Worm (Caenorhabditis elegans): Measurements from ENCODE around the gene bcas-2.
A peak's percentile ranks its signal among the peaks of the same experiment; 100 is the strongest.

Gene bcas-2

ce11 chrIII:6215476-6215875 is 30.2 kb downstream of the bcas-2 start, which contains the start of gene C23G10.11:
TSS of gene C23G10.11 (minus strand) at chrIII:6215576.
- TF ChIP-seq dao-5 (tag; optimal IDR thresholded peaks at IDR 0.05) (no peak), him-1 (tag; optimal IDR thresholded peaks at IDR 0.05) (no peak), W03F9.2 (tag; optimal IDR thresholded peaks at IDR 0.05) (no peak)

ce11 chrIII:6213915-6214314 is 31.7 kb downstream of the bcas-2 start, which contains the start of gene C23G10.10:
TSS of gene C23G10.10 (minus strand) at chrIII:6214015.
- TF ChIP-seq dao-5 (tag; optimal IDR thresholded peaks at IDR 0.05) (no peak), him-1 (tag; optimal IDR thresholded peaks at IDR 0.05) (no peak), W03F9.2 (tag; optimal IDR thresholded peaks at IDR 0.05) (no peak)

ce11 chrIII:6210215-6210822 is 35.3 kb downstream of the bcas-2 start:
- no peak for TF ChIP-seq W03F9.2 (tag; optimal IDR thresholded peaks at IDR 0.05)
- no peak for TF ChIP-seq dao-5 (tag; optimal IDR thresholded peaks at IDR 0.05)
- TF ChIP-seq him-1 (tag; optimal IDR thresholded peaks at IDR 0.05) = no peak

ce11 chrIII:6208984-6209383 is 36.6 kb downstream of the bcas-2 start, which contains the start of gene C23G10.1:
TSS of gene C23G10.1 (plus strand) at chrIII:6209284.
- no peak for TF ChIP-seq him-1 (tag; optimal IDR thresholded peaks at IDR 0.05)
- no peak for TF ChIP-seq dao-5 (tag; optimal IDR thresholded peaks at IDR 0.05)

ce11 chrIII:6207881-6208280 is 37.7 kb downstream of the bcas-2 start, which contains the start of gene C23G10.2:
TSS of gene C23G10.2 (plus strand) at chrIII:6208064.
- TF ChIP-seq him-1 (tag; optimal IDR thresholded peaks at IDR 0.05) = no peak
- TF ChIP-seq dao-5 (tag; optimal IDR thresholded peaks at IDR 0.05) = no peak
- no peak for TF ChIP-seq W03F9.2 (tag; optimal IDR thresholded peaks at IDR 0.05)

ce11 chrIII:6207046-6207445 is 38.6 kb downstream of the bcas-2 start:
- no peak for TF ChIP-seq dao-5 (tag; optimal IDR thresholded peaks at IDR 0.05)
- TF ChIP-seq him-1 (tag; optimal IDR thresholded peaks at IDR 0.05) = no peak
- TF ChIP-seq W03F9.2 (tag; optimal IDR thresholded peaks at IDR 0.05) = no peak

ce11 chrIII:6206161-6206853 is 39.3 kb downstream of the bcas-2 start, which contains the start of the genes sna-3 and rps-3:
TSS of gene sna-3 (minus strand) at chrIII:6206211.
TSS of gene rps-3 (plus strand) at chrIII:6206803.
- TF ChIP-seq dao-5 (tag; optimal IDR thresholded peaks at IDR 0.05) (no peak), him-1 (tag; optimal IDR thresholded peaks at IDR 0.05) (no peak), W03F9.2 (tag; optimal IDR thresholded peaks at IDR 0.05) (peak; percentile 90)

ce11 chrIII:6202440-6202839 is 43.2 kb downstream of the bcas-2 start:
- TF ChIP-seq him-1 (tag; optimal IDR thresholded peaks at IDR 0.05) = no peak
- no peak for TF ChIP-seq W03F9.2 (tag; optimal IDR thresholded peaks at IDR 0.05)
- TF ChIP-seq dao-5 (tag; optimal IDR thresholded peaks at IDR 0.05) = no peak

- no peak for TF ChIP-seq him-1 (tag; optimal IDR thresholded peaks at IDR 0.05)
- no peak for TF ChIP-seq W03F9.2 (tag; optimal IDR thresholded peaks at IDR 0.05)
- no peak for TF ChIP-seq dao-5 (tag; optimal IDR thresholded peaks at IDR 0.05)
Measured at ce11 chrIII:6201325-6201724, 44.3 kb downstream of the bcas-2 start.

ce11 chrIII:6198378-6199234 is 47.0 kb downstream of the bcas-2 start, which contains the start of the genes C23G10.7 and rpn-2:
TSS of gene C23G10.7 (minus strand) at chrIII:6198414.
TSS of gene rpn-2 (plus strand) at chrIII:6199184.
- TF ChIP-seq dao-5 (tag; optimal IDR thresholded peaks at IDR 0.05) = no peak
- peak; percentile 78 for TF ChIP-seq W03F9.2 (tag; optimal IDR thresholded peaks at IDR 0.05)

ce11 chrIII:6195718-6196117 is 49.9 kb downstream of the bcas-2 start:
- TF ChIP-seq W03F9.2 (tag; optimal IDR thresholded peaks at IDR 0.05) = no peak
- no peak for TF ChIP-seq him-1 (tag; optimal IDR thresholded peaks at IDR 0.05)
- TF ChIP-seq dao-5 (tag; optimal IDR thresholded peaks at IDR 0.05) = no peak
